Worm (Caenorhabditis elegans) whole organism, mixed stage, embryonic: ENCODE measurements around the gene F12A10.8.

ENCODE experiments used
- nhr-12 ChIP-seq: fragments of 150-350 bp; optimal IDR thresholded peaks from 2 replicates; lab custom pipeline; 2014; ENCODE audit warnings: missing biosample characterization, missing genetic modification characterization
- pha-4 ChIP-seq: fragments of 150-350 bp; optimal IDR thresholded peaks from 2 replicates; lab custom pipeline; 2018; ENCODE audit warnings: missing biosample characterization, missing genetic modification reagents, missing genetic modification characterization

DNA sequence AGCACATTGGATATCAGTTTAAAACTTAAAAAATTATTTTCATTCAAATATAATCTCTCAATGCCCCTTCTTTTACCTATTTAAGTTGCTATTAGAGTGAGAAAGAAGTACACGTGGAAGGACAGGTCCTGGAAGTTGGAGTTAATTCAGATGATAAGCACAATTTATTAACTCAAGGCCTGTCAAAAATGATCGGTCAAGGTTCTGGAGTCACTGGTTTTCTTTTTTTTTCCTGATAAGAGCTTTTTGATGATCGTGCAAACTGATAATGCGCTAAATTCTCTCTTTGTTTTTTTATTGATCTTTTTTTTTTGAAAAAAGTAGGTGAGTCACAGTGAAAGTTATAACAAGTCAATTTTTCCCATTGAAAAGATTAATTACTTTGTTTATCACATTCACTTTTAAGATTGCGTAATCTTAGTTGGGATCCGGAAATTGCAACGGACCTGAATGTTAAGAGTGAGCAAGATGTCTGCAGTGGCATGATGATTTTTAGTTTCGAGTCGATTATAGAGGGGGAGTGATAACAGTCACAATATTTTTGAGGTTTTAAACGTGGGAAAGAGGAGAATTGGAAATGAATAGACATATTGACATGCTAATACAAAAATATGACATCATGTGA lies 11.7 kb upstream of the F12A10.8 start:
- TF ChIP-seq pha-4 (tag; lab: Kevin White, UChicago) (no peak), nhr-12 (tag; lab: Kevin White, UChicago) (no peak)
